Worm (Caenorhabditis elegans) whole organism, L1 larva: Measurements from ENCODE around the gene C34B4.2.

ENCODE experiments used
- C04F5.9 ChIP-seq: sonication (generic microtip); optimal IDR thresholded peaks from 2 replicates; lab custom pipeline; 2016; ENCODE audit warnings: missing genetic modification characterization, missing compliant biosample characterization
- C34B4.2 ChIP-seq: sonication (generic microtip); optimal IDR thresholded peaks from 2 replicates; lab custom pipeline; 2017; ENCODE audit warnings: mild to moderate bottlenecking, missing genetic modification characterization, missing compliant biosample characterization
- Y116A8C.19 ChIP-seq: sonication (generic microtip); optimal IDR thresholded peaks from 2 replicates; lab custom pipeline; 2016; ENCODE audit warnings: missing compliant biosample characterization, missing genetic modification characterization, borderline replicate concordance
- alr-1 ChIP-seq: fragments of 200-800 bp; sonication (Bioruptor generic); optimal IDR thresholded peaks from 2 replicates; lab custom pipeline; 2018; ENCODE audit warnings: borderline replicate concordance, mild to moderate bottlenecking, missing genetic modification characterization, missing compliant biosample characterization
- aly-2 ChIP-seq: fragments of 150-350 bp; optimal IDR thresholded peaks from 2 replicates; lab custom pipeline; 2014; ENCODE audit warnings: missing biosample characterization, missing genetic modification characterization
- blmp-1 ChIP-seq: fragments of 150-350 bp; optimal IDR thresholded peaks from 2 replicates; lab custom pipeline; 2014; ENCODE audit warnings: missing biosample characterization, missing genetic modification characterization
- ces-1 ChIP-seq: fragments of 150-350 bp; optimal IDR thresholded peaks from 2 replicates; lab custom pipeline; 2014; ENCODE audit warnings: missing biosample characterization, missing genetic modification reagents, missing genetic modification characterization
- dpl-1 ChIP-seq, 3 experiments: fragments of 150-350 bp in 2 of 3; sonication (generic microtip) in 1 of 3; optimal IDR thresholded peaks; 2 replicates each; lab custom pipeline; 2014 to 2017; ENCODE audit warnings: missing biosample characterization in 3 of 3, missing genetic modification characterization in 3 of 3, missing genetic modification reagents in 3 of 3
- efl-1 ChIP-seq, 4 experiments: fragments of 150-350 bp; optimal IDR thresholded peaks in 3 of 4; peaks in 1 of 4; 1 replicate in 1 of 4; 2 replicates in 3 of 4; lab custom pipeline; 2014; ENCODE audit warnings: missing biosample characterization in 2 of 4, missing genetic modification characterization in 2 of 4, missing genetic modification reagents in 2 of 4
- egl-27 ChIP-seq, 2 experiments: fragments of 150-350 bp in 1 of 2; sonication (generic microtip); optimal IDR thresholded peaks; 3 replicates each; lab custom pipeline; 2017 to 2018; ENCODE audit warnings: missing biosample characterization in 2 of 2, missing genetic modification characterization in 2 of 2, missing genetic modification reagents in 2 of 2
- elt-2 ChIP-seq: sonication (generic microtip); optimal IDR thresholded peaks from 2 replicates; lab custom pipeline; 2016; ENCODE audit warnings: missing genetic modification characterization, mild to moderate bottlenecking, inconsistent platforms, missing compliant biosample characterization, missing genetic modification reagents
- elt-3 ChIP-seq, 6 experiments: fragments of 150-350 bp in 1 of 6; sonication (generic microtip); optimal IDR thresholded peaks; 2 replicates each; lab custom pipeline; 2017 to 2018; ENCODE audit warnings: missing biosample characterization in 6 of 6, missing genetic modification characterization in 6 of 6, inconsistent platforms in 1 of 6
- fkh-10 ChIP-seq: sonication (generic microtip); optimal IDR thresholded peaks from 2 replicates; lab custom pipeline; 2017; ENCODE audit warnings: missing biosample characterization, missing genetic modification reagents, missing genetic modification characterization
- fkh-8 ChIP-seq: sonication (generic microtip); optimal IDR thresholded peaks from 2 replicates; lab custom pipeline; 2016; ENCODE audit warnings: mild to moderate bottlenecking, missing genetic modification characterization, missing compliant biosample characterization
- grh-1 ChIP-seq: fragments of 200-800 bp; sonication (Bioruptor generic); IDR thresholded peaks from 2 replicates; pipeline ENCODE4 v1.3.6; 2022; ENCODE audit warnings: missing genetic modification reagents, missing genetic modification characterization, missing compliant biosample characterization
- hlh-17 ChIP-seq: fragments of 200-800 bp; sonication (Bioruptor generic); optimal IDR thresholded peaks from 2 replicates; lab custom pipeline; 2018; ENCODE audit warnings: missing genetic modification characterization, mild to moderate bottlenecking, missing compliant biosample characterization, moderate library complexity, borderline replicate concordance
- hlh-4 ChIP-seq: sonication (generic microtip); optimal IDR thresholded peaks from 2 replicates; lab custom pipeline; 2016; ENCODE audit warnings: mild to moderate bottlenecking, missing genetic modification characterization, missing compliant biosample characterization
- hpl-2 ChIP-seq: fragments of 150-350 bp; optimal IDR thresholded peaks from 2 replicates; lab custom pipeline; 2014; ENCODE audit warnings: missing biosample characterization, missing genetic modification reagents, missing genetic modification characterization
- isw-1 ChIP-seq: fragments of 200-800 bp; sonication (Bioruptor generic); IDR thresholded peaks from 2 replicates; pipeline ENCODE4 v1.3.6; 2022; ENCODE audit warnings: missing genetic modification characterization, missing compliant biosample characterization
- lin-14 ChIP-seq: fragments of 200-800 bp; sonication (Bioruptor generic); optimal IDR thresholded peaks from 2 replicates; lab custom pipeline; 2018; ENCODE audit warnings: mild to moderate bottlenecking, missing genetic modification characterization, moderate library complexity, missing compliant biosample characterization
- lin-35 ChIP-seq, 2 experiments: fragments of 150-350 bp; optimal IDR thresholded peaks; 2 replicates each; lab custom pipeline; 2014; ENCODE audit warnings: missing biosample characterization in 2 of 2, missing genetic modification characterization in 2 of 2, missing genetic modification reagents in 2 of 2
- lir-3 ChIP-seq: sonication (generic microtip); optimal IDR thresholded peaks from 2 replicates; lab custom pipeline; 2016; ENCODE audit warnings: mild to moderate bottlenecking, missing genetic modification characterization, moderate library complexity, missing compliant biosample characterization; ENCODE audit not compliant: poor library complexity
- lsy-2 ChIP-seq, 2 experiments: fragments of 150-350 bp; optimal IDR thresholded peaks; 2 replicates each; lab custom pipeline; 2014; ENCODE audit warnings: missing biosample characterization in 2 of 2, missing genetic modification characterization in 2 of 2
- mab-9 ChIP-seq: fragments of 200-800 bp; sonication (Bioruptor generic); IDR thresholded peaks from 2 replicates; pipeline ENCODE4 v1.3.6; 2022; ENCODE audit warnings: missing genetic modification reagents, missing genetic modification characterization, missing compliant biosample characterization
- mdl-1 ChIP-seq, 2 experiments: fragments of 150-350 bp; optimal IDR thresholded peaks; 2 replicates each; lab custom pipeline; 2014 to 2017; ENCODE audit warnings: missing biosample characterization in 2 of 2, missing genetic modification characterization in 2 of 2, inconsistent platforms in 1 of 2
- mep-1 ChIP-seq: fragments of 150-350 bp; optimal IDR thresholded peaks from 2 replicates; lab custom pipeline; 2014; ENCODE audit warnings: missing biosample characterization, missing genetic modification characterization
- nhr-12 ChIP-seq: sonication (generic microtip); optimal IDR thresholded peaks from 2 replicates; lab custom pipeline; 2017; ENCODE audit warnings: missing biosample characterization, missing genetic modification characterization
- nhr-77 ChIP-seq: fragments of 150-350 bp; optimal IDR thresholded peaks from 2 replicates; lab custom pipeline; 2014; ENCODE audit warnings: missing biosample characterization, missing genetic modification characterization
- nhr-85 ChIP-seq: sonication (generic microtip); peaks from one replicate; lab custom pipeline; 2016; ENCODE audit warnings: missing genetic modification characterization, inconsistent platforms, missing compliant biosample characterization
- pax-3 ChIP-seq: fragments of 200-800 bp; sonication (Bioruptor generic); optimal IDR thresholded peaks from 2 replicates; lab custom pipeline; 2018; ENCODE audit warnings: mild to moderate bottlenecking, missing genetic modification characterization, moderate library complexity, missing compliant biosample characterization
- skn-1 ChIP-seq: fragments of 150-350 bp; optimal IDR thresholded peaks from 2 replicates; lab custom pipeline; 2014; ENCODE audit warnings: missing biosample characterization, missing genetic modification characterization
- snpc-4 ChIP-seq: fragments of 150-350 bp; optimal IDR thresholded peaks from 2 replicates; lab custom pipeline; 2014; ENCODE audit warnings: missing biosample characterization, missing genetic modification characterization
- sptf-1 ChIP-seq: fragments of 150-350 bp; optimal IDR thresholded peaks from 2 replicates; lab custom pipeline; 2014; ENCODE audit warnings: missing biosample characterization, missing genetic modification characterization
- sup-37 ChIP-seq: fragments of 200-800 bp; sonication (Bioruptor generic); optimal IDR thresholded peaks from 2 replicates; lab custom pipeline; 2018; ENCODE audit warnings: mild to moderate bottlenecking, missing genetic modification characterization, missing compliant biosample characterization
- tlp-1 ChIP-seq: fragments of 150-350 bp; optimal IDR thresholded peaks from 2 replicates; lab custom pipeline; 2014; ENCODE audit warnings: missing biosample characterization, missing genetic modification characterization
- unc-130 ChIP-seq: fragments of 150-350 bp; optimal IDR thresholded peaks from 2 replicates; lab custom pipeline; 2017; ENCODE audit warnings: missing biosample characterization, missing genetic modification characterization, inconsistent platforms
- unc-30 ChIP-seq: sonication (generic microtip); optimal IDR thresholded peaks from 2 replicates; lab custom pipeline; 2017; ENCODE audit warnings: missing biosample characterization, missing genetic modification characterization
- unc-86 ChIP-seq: sonication (generic microtip); optimal IDR thresholded peaks from 2 replicates; lab custom pipeline; 2016; ENCODE audit warnings: missing genetic modification characterization, missing compliant biosample characterization
- vab-15 ChIP-seq: sonication (generic microtip); optimal IDR thresholded peaks from 2 replicates; lab custom pipeline; 2017; ENCODE audit warnings: missing genotype, mild to moderate bottlenecking, missing genetic modification characterization, missing compliant biosample characterization

C34B4.2 gene

DNA sequence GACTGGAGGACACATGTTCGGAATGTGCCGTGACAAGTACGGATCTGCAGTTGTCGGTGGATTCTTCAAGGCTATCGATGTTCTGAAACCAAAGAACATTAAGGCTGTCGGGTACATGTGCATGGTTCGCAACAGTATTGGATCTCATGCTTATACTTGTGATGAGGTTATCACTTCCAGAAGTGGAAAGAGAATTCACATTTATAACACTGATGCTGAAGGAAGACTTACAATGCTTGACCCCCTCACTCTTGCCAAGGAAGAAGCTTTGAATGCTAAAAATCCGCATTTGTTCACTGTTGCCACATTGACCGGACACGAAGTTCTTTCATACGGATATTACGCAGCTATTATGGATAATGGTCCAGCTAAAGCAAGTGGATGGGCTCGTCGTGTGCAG lies 37.8 kb upstream of the C34B4.2 start:
- TF ChIP-seq mep-1 (tag; lab: Kevin White, UChicago) = no peak
- TF ChIP-seq lir-3 (tag; lab: Kevin White, UChicago) = no peak
- TF ChIP-seq fkh-10 (GFP tag; lab: Kevin White, UChicago) = no peak
- no peak for TF ChIP-seq lin-35 (GFP tag; optimal IDR thresholded peaks at IDR 0.05; lab: Kevin White, UChicago)
- TF ChIP-seq C34B4.2 (tag; lab: Kevin White, UChicago) = no peak
- TF ChIP-seq dpl-1 (GFP tag; optimal IDR thresholded peaks at IDR 0.05; lab: Kevin White, UChicago) = no peak
- no peak for TF ChIP-seq mab-9 (GFP tag; lab: Robert Waterston, UW)
- no peak for TF ChIP-seq Y116A8C.19
- no peak for TF ChIP-seq hpl-2 (GFP tag; lab: Kevin White, UChicago)
- TF ChIP-seq ces-1 (GFP tag; lab: Kevin White, UChicago) = no peak
- no peak for TF ChIP-seq sup-37
- TF ChIP-seq lsy-2 (tag; optimal IDR thresholded peaks at IDR 0.05; lab: Kevin White, UChicago) = no peak
- TF ChIP-seq nhr-77 (tag; lab: Kevin White, UChicago) = no peak
- no peak for TF ChIP-seq alr-1 (tag; lab: Kevin White, UChicago)
- no peak for TF ChIP-seq unc-130 (tag; lab: Kevin White, UChicago)
- TF ChIP-seq, all 84 proteins: peak for 0

DNA sequence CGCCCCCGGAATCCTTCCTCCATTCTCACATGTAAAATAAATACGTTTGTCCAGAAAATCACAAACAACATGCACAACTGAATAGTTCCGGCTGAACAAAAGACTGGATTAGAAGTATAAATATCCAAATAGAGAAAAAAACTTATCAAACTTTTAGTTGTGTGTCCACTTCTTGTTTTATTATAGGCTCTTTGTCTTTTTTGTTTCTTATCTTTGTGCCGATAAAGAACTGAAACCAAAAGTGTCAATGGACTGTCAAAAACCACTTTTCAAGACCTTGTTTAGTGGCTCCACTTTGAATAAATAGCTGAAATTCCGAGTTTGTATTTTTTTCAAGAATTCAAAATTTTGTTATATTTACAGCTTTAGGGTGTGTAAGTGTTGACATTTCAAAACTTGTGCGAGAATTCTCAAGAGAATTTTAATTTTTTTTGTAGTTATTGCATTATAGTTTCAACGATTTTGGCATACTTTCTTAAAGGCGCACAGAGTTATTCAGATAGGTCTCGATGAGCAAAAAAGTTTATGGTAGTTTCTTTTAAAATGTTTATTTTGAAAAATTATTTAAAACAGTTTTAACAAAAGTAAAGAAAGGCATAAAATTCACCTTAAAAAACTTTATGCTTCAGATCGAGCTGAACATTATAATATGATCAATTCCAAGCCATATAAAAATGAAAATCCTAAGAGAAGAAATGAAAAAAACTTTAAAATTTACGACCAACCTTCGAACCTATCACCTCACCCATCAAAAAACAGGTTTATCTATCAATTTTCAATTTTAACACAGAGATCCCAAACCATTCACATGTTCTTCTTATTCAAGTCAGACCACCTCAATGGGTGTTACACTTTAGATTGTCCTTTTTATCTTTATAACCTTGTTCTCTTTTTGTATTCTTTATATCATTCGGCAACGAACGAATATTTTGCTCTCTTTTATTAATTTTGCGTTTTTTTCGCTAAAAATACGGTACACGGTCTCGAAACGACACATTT lies 36.4 kb upstream of the C34B4.2 start:
- TF ChIP-seq fkh-8 (tag; lab: Kevin White, UChicago) (no peak), lin-14 (peak; percentile 31), egl-27 (tag; optimal IDR thresholded peaks at IDR 0.05; lab: Kevin White, UChicago) (no peak), elt-3 (tag; optimal IDR thresholded peaks at IDR 0.05; lab: Kevin White, UChicago) (peak in 2 of 6 experiments; percentile 30 to 43), efl-1 (optimal IDR thresholded peaks at IDR 0.05; lab: Kevin White, UChicago) (no peak), efl-1 (GFP tag; optimal IDR thresholded peaks at IDR 0.05 in 1 of 2; lab: Kevin White, UChicago) (peak in 1 of 2 experiments; percentile 34), grh-1 (0 out of 2 replicates have a peak, but pooled peaks have one; percentile 25), elt-2 (peak; percentile 58), nhr-85 (peak; percentile 60), C04F5.9 (tag; lab: Kevin White, UChicago) (no peak), blmp-1 (tag; lab: Kevin White, UChicago) (peak; percentile 24), pax-3 (tag; lab: Kevin White, UChicago) (peak; percentile 8), sptf-1 (tag; lab: Kevin White, UChicago) (no peak), lin-35 (GFP tag; optimal IDR thresholded peaks at IDR 0.05; lab: Kevin White, UChicago) (peak in 1 of 2 experiments; percentile 12), tlp-1 (tag; lab: Kevin White, UChicago) (no peak), aly-2 (peak; percentile 51)

DNA sequence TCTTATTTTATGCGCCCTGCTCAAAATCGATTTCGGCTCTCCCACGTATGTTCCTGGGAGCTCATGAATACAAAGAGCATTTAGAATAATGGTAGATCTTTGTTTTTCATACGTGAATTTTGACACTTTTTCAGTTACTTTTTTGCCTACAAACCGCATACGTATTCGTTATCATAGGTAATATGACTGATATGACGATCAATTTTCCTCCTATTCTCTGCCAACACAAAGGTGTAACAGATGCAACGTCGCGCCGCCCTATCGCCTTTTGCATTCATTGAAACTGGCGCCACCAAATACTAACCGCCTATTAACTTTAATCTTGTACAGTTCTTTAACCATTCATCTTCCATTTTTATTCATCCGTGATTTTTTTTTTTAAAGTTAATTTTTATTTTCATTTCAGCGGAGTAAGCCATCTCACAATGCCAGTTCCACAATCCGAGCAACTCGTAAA lies 35.3 kb upstream of the C34B4.2 start, which contains the start of gene W07G4.5:
W07G4.5 (plus strand) TSS at position 407 of the 457 bp plus-strand sequence.
- TF ChIP-seq vab-15 (tag; lab: Kevin White, UChicago) (no peak), mdl-1 (tag; optimal IDR thresholded peaks at IDR 0.05; lab: Kevin White, UChicago) (no peak), elt-3 (tag; optimal IDR thresholded peaks at IDR 0.05; lab: Kevin White, UChicago) (no peak), nhr-12 (tag; lab: Kevin White, UChicago) (no peak), skn-1 (tag; lab: Kevin White, UChicago) (no peak), fkh-10 (GFP tag; lab: Kevin White, UChicago) (no peak), hlh-17 (GFP tag; lab: Kevin White, UChicago) (no peak), isw-1 (GFP tag; lab: Robert Waterston, UW) (no peak), hlh-4 (no peak), lin-14 (peak; percentile 36), fkh-8 (tag; lab: Kevin White, UChicago) (no peak), snpc-4 (tag; lab: Kevin White, UChicago) (no peak), unc-86 (no peak), elt-2 (peak; percentile 67), unc-130 (tag; lab: Kevin White, UChicago) (no peak), unc-30 (tag; lab: Kevin White, UChicago) (no peak)
